Worm (Caenorhabditis elegans): ENCODE results near the gene cox-16.

DNA sequence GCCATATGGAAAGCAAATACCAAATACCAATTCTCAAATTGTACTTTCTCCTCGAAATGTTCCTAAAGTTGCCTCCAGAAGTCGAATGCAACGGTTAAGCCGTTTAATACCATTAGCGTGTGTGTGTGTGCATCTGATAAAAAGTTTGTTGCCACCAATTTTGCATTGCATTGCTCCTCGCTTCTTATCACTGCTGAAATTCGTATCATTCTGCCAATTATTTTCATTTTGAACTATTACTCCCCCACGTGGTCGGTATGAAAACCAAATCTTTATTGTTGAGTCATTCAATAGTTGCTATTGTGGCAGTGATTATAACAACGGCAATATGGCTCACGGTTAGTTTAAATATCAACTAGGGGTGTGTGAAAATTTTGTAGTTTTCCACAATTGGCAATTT lies 45.8 kb downstream of the cox-16 start, which contains the start of gene T05C3.6:
- TF ChIP-seq elt-1 (tag; optimal IDR thresholded peaks at IDR 0.05; ENCODE audit: borderline replicate concordance, insufficient read depth) (no peak), tbx-8 (GFP tag; optimal IDR thresholded peaks at IDR 0.05) (no peak), blmp-1 (tag; optimal IDR thresholded peaks at IDR 0.05) (no peak), nhr-28 (tag; optimal IDR thresholded peaks at IDR 0.05) (no peak), snpc-4 (tag; optimal IDR thresholded peaks at IDR 0.05) (no peak), mls-2 (tag; optimal IDR thresholded peaks at IDR 0.05) (no peak), lin-13 (tag; optimal IDR thresholded peaks at IDR 0.05) (no peak), nhr-76 (tag; optimal IDR thresholded peaks at IDR 0.05) (no peak), elt-3 (tag; optimal IDR thresholded peaks at IDR 0.05) (no peak), bed-3 (GFP tag; optimal IDR thresholded peaks at IDR 0.05) (no peak)

All from whole organism, mixed stage, embryonic.